Worm (Caenorhabditis elegans): ENCODE results near the gene F59D12.2.

DNA sequence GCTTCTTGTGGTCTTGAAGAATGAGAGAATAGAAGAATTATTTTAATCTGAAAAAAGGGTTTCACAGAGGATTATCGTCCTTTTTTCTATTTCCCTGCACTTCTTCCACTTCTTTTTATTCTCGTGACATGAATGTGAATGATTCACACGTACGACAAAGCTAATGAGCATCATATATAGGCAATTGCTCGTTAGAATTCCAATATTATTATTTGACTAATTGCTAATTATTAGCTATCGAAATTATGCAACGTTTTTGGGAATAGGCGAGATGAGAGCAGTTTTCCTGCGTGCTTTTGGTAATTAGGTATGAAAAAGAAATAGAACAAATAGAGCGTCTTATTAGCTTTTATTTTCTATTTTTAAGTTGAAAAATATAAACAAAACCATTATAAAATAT, 17.7 kb downstream of the F59D12.2 start:
- no peak for TF ChIP-seq dve-1 (tag; optimal IDR thresholded peaks at IDR 0.05; ENCODE audit: insufficient read depth)
- TF ChIP-seq unc-62 (GFP tag; optimal IDR thresholded peaks at IDR 0.05 in 1 of 2), result peak in 1 of 2 experiments; percentile 29
- no peak for TF ChIP-seq unc-62 (tag; optimal IDR thresholded peaks at IDR 0.05)
- no peak for TF ChIP-seq saeg-2 (GFP tag; IDR thresholded peaks at IDR 0.05)
- TF ChIP-seq aha-1 (tag), result no peak
- no peak for TF ChIP-seq ces-1 (GFP tag; optimal IDR thresholded peaks at IDR 0.05)
- TF ChIP-seq mdt-29 (GFP tag; IDR thresholded peaks at IDR 0.05), result no peak
